Worm (Caenorhabditis elegans) whole organism, L3 larva: ENCODE results near the gene fbxa-94.
A peak's percentile ranks its signal among the peaks of the same experiment; 100 is the strongest.

Source experiments
- egl-5 ChIP-seq: fragments of 150-350 bp; optimal IDR thresholded peaks from 2 replicates; lab custom pipeline; 2017; ENCODE audit warnings: missing biosample characterization, missing genetic modification reagents, missing genetic modification characterization, inconsistent platforms
- elt-3 ChIP-seq, 3 experiments: fragments of 150-350 bp in 1 of 3; sonication (generic microtip) in 2 of 3; optimal IDR thresholded peaks; 2 replicates in 2 of 3; 4 replicates in 1 of 3; lab custom pipeline; 2014 to 2017; ENCODE audit warnings: missing biosample characterization in 3 of 3, missing genetic modification characterization in 3 of 3
- jun-1 ChIP-seq: fragments of 150-350 bp; optimal IDR thresholded peaks from 2 replicates; lab custom pipeline; 2014; ENCODE audit warnings: missing biosample characterization, missing genetic modification reagents, missing genetic modification characterization
- mdl-1 ChIP-seq: fragments of 150-350 bp; optimal IDR thresholded peaks from 2 replicates; lab custom pipeline; 2014; ENCODE audit warnings: missing biosample characterization, missing genetic modification characterization
- nhr-11 ChIP-seq: fragments of 150-350 bp; optimal IDR thresholded peaks from 2 replicates; lab custom pipeline; 2014; ENCODE audit warnings: missing biosample characterization, missing genetic modification characterization
- nhr-237 ChIP-seq: fragments of 150-350 bp; optimal IDR thresholded peaks from 2 replicates; lab custom pipeline; 2014; ENCODE audit warnings: missing biosample characterization, missing genetic modification characterization
- nhr-25 ChIP-seq: sonication (generic microtip); optimal IDR thresholded peaks from 2 replicates; lab custom pipeline; 2017; ENCODE audit warnings: missing biosample characterization, missing genetic modification characterization
- nhr-28 ChIP-seq: fragments of 150-350 bp; optimal IDR thresholded peaks from 2 replicates; lab custom pipeline; 2014; ENCODE audit warnings: missing biosample characterization, missing genetic modification characterization
- nhr-76 ChIP-seq: fragments of 150-350 bp; sonication (generic microtip); optimal IDR thresholded peaks from 5 replicates; lab custom pipeline; 2014; ENCODE audit warnings: missing biosample characterization, missing genetic modification characterization
- pha-4 ChIP-seq: fragments of 150-350 bp; optimal IDR thresholded peaks from 2 replicates; lab custom pipeline; 2014; ENCODE audit warnings: missing biosample characterization, missing genetic modification reagents, missing genetic modification characterization
- snpc-4 ChIP-seq: fragments of 150-350 bp; optimal IDR thresholded peaks from 2 replicates; lab custom pipeline; 2014; ENCODE audit warnings: missing biosample characterization, missing genetic modification characterization
- ztf-11 ChIP-seq: fragments of 150-350 bp; optimal IDR thresholded peaks from 2 replicates; lab custom pipeline; 2014; ENCODE audit warnings: missing biosample characterization, missing genetic modification characterization

ce11 chrV:15566511-15567178, 6.1 kb upstream of the fbxa-94 start:
- TF ChIP-seq ztf-11 (no peak), nhr-28 (no peak), jun-1 (tag; lab: Kevin White, UChicago) (peak; percentile 85), nhr-76 (tag; lab: Kevin White, UChicago) (no peak), mdl-1 (tag; lab: Kevin White, UChicago) (peak; percentile 82), nhr-237 (tag; lab: Kevin White, UChicago) (no peak), snpc-4 (peak; percentile 82), pha-4 (tag; lab: Kevin White, UChicago) (peak; percentile 87), nhr-11 (tag; lab: Kevin White, UChicago) (peak; percentile 70), nhr-25 (tag; lab: Kevin White, UChicago) (no peak), elt-3 (tag; optimal IDR thresholded peaks at IDR 0.05; lab: Kevin White, UChicago) (no peak), egl-5 (tag; lab: Kevin White, UChicago) (peak; percentile 86)
